Worm (Caenorhabditis elegans) whole organism, L1 larva: Measurements from ENCODE around the gene sto-6.

ENCODE experiments used
- aha-1 ChIP-seq: fragments of 150-350 bp; optimal IDR thresholded peaks from 2 replicates; lab custom pipeline; 2014; ENCODE audit warnings: missing biosample characterization, missing genetic modification characterization
- efl-1 ChIP-seq, 4 experiments: fragments of 150-350 bp; optimal IDR thresholded peaks in 3 of 4; peaks in 1 of 4; 1 replicate in 1 of 4; 2 replicates in 3 of 4; lab custom pipeline; 2014; ENCODE audit warnings: missing biosample characterization in 2 of 4, missing genetic modification characterization in 2 of 4, missing genetic modification reagents in 2 of 4
- elt-2 ChIP-seq: sonication (generic microtip); optimal IDR thresholded peaks from 2 replicates; lab custom pipeline; 2016; ENCODE audit warnings: missing genetic modification characterization, mild to moderate bottlenecking, inconsistent platforms, missing compliant biosample characterization, missing genetic modification reagents
- irx-1 ChIP-seq: sonication (generic microtip); optimal IDR thresholded peaks from 2 replicates; lab custom pipeline; 2016; ENCODE audit warnings: missing genetic modification characterization, missing compliant biosample characterization
- lin-35 ChIP-seq, 2 experiments: fragments of 150-350 bp; optimal IDR thresholded peaks; 2 replicates each; lab custom pipeline; 2014; ENCODE audit warnings: missing biosample characterization in 2 of 2, missing genetic modification characterization in 2 of 2, missing genetic modification reagents in 2 of 2
- mef-2 ChIP-seq: fragments of 150-350 bp; optimal IDR thresholded peaks from 2 replicates; lab custom pipeline; 2014; ENCODE audit warnings: missing biosample characterization, missing genetic modification characterization
- unc-62 ChIP-seq: fragments of 150-350 bp; optimal IDR thresholded peaks from 2 replicates; lab custom pipeline; 2014; ENCODE audit warnings: missing biosample characterization, missing genetic modification reagents, missing genetic modification characterization

The sto-6 gene

DNA sequence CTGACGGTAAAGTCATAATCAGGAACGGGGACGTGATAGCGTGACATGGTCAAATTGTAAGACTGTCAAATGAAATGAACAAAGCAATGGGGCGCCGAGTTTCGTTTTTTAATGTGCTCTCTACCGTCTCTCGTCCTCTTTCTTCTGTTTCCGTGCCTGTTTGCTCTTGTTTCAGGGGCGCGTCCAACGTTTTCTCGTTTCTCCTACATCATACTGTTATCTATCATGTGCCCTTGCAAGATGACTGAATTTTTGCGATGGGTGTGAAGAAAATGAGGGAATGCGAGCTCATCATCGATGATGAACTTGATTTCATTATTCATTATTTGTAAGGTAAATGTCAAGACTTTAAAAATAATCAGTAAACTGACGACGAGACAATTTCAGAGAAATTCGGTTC lies 48.6 kb downstream of the sto-6 start, which contains the start of gene T04F8.7:
TSS of gene T04F8.7 (minus strand) at position 130 of the 400 bp plus-strand sequence.
- no peak for TF ChIP-seq irx-1 (tag; lab: Kevin White, UChicago)
- peak; percentile 71 for TF ChIP-seq elt-2 (tag; lab: Kevin White, UChicago)
- peak in 1 of 2 experiments; percentile 30 for TF ChIP-seq lin-35 (GFP tag; optimal IDR thresholded peaks at IDR 0.05; lab: Kevin White, UChicago)
- TF ChIP-seq, all 84 proteins: peak for 2

DNA sequence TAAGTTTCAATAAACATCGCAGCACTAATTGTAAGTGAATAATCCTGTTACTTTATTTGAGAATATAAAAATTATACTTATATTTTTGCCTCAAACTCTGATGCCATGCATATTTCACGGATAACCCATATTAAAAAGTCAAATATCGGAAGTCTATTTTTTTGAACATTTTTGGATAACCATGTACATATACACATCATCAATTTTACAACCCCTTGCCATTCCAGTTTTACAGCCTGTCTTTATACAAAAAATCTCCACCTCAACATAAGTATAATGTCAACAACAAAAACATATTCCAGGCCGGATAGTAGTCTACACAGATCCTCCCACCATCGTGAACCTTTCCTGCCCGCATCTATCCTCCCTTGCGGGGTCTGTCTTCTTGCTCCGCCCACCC lies 52.1 kb downstream of the sto-6 start, which contains the start of gene hnd-1:
TSS of gene hnd-1 (plus strand) at position 301 of the 400 bp plus-strand sequence.
- no peak for TF ChIP-seq efl-1 (optimal IDR thresholded peaks at IDR 0.05; lab: Kevin White, UChicago)
- TF ChIP-seq efl-1 (GFP tag; optimal IDR thresholded peaks at IDR 0.05 in 1 of 2; lab: Kevin White, UChicago): peak in 1 of 2 experiments; percentile 27
- no peak for TF ChIP-seq unc-62 (GFP tag; lab: Kevin White, UChicago)
- no peak for TF ChIP-seq aha-1 (tag; lab: Kevin White, UChicago)
- no peak for TF ChIP-seq mef-2 (tag; lab: Kevin White, UChicago)
